Fruit fly (Drosophila melanogaster): ENCODE data around the gene CG33272.
A peak's percentile ranks its signal among the peaks of the same experiment; 100 is the strongest.

DNA sequence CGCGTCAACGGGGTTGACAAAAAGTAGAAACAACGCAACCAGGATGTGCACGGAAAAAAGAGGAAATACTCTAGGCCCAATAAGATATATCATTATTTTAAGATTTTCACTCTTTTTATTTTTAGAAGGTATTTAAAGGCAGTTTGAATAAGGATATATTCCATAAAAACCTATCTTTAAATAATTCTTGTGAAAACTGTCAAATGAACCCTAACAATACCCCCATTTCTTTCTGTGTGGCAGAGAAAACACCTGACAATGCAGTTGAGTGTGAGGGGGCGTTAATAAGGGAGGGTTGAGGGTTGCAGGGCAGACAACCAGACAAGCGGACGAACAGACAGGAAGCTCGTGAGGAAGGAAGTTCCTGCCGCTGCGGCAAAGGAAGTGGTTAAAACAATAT, 41.6 kb upstream of the CG33272 start:
- 0 out of 3 replicates have a peak, but pooled peaks have one; percentile 21 for TF ChIP-seq CG16813 (GFP tag; IDR thresholded peaks at IDR 0.05; ENCODE audit: partially characterized antibody)
- TF ChIP-seq gro (GFP tag; optimal IDR thresholded peaks at IDR 0.05) = no peak
